Worm (Caenorhabditis elegans): ENCODE data around the gene T19C4.24.

The T19C4.24 gene

DNA sequence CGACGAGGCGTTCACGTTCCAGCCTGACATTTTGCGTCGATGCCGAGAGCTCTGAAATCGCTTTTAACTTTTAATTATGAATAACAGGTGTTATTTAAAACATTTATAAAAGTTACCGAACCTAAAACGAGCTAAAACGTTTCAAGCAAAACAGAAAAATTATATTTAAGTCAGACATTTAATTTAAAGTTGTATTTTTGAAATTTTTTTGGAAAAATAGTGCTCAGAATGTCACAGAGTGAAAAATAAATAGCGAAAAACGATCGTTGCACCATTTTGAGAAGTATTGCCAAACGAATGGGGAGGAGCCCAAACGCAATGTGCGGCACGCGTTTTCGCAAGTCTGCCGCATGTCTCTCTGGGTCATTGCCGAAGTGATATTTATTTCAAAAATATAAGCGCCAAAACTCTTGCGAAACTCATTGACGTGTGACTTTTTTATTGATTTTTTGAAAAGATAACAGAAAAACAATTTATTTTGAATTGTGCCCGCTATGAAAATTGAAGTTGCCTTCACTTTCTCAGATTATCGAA is 33.7 kb downstream of the T19C4.24 start, which contains the start of gene erfa-3 (continued):
- TF ChIP-seq mef-2 (tag; optimal IDR thresholded peaks at IDR 0.05) (no peak), isw-1 (GFP tag; IDR thresholded peaks at IDR 0.05) (peak; percentile 40), swsn-7 (tag; optimal IDR thresholded peaks at IDR 0.05) (peak; percentile 66), egl-27 (tag; optimal IDR thresholded peaks at IDR 0.05) (no peak), hlh-4 (tag; optimal IDR thresholded peaks at IDR 0.05) (no peak), nhr-28 (tag; optimal IDR thresholded peaks at IDR 0.05) (no peak), efl-1 (optimal IDR thresholded peaks at IDR 0.05) (peak; percentile 54 to 65), efl-1 (GFP tag; optimal IDR thresholded peaks at IDR 0.05 in 1 of 2) (peak; percentile 52 to 95), ceh-88 (GFP tag; IDR thresholded peaks at IDR 0.05) (no peak), mdl-1 (tag; optimal IDR thresholded peaks at IDR 0.05) (peak in 1 of 2 experiments; percentile 64), unc-130 (tag; optimal IDR thresholded peaks at IDR 0.05) (peak; percentile 68), lin-13 (GFP tag; optimal IDR thresholded peaks at IDR 0.05) (no peak), fkh-4 (tag; optimal IDR thresholded peaks at IDR 0.05; ENCODE audit: borderline replicate concordance) (no peak), hpl-2 (GFP tag; optimal IDR thresholded peaks at IDR 0.05) (peak; percentile 25), nhr-90 (tag; optimal IDR thresholded peaks at IDR 0.05; ENCODE audit: poor library complexity) (peak; percentile 69), elt-3 (tag; optimal IDR thresholded peaks at IDR 0.05) (peak in 1 of 6 experiments; percentile 54), elt-2 (tag; optimal IDR thresholded peaks at IDR 0.05) (peak; percentile 54), unc-86 (tag; optimal IDR thresholded peaks at IDR 0.05) (peak; percentile 38), nhr-12 (tag; optimal IDR thresholded peaks at IDR 0.05) (no peak), nhr-237 (tag; optimal IDR thresholded peaks at IDR 0.05) (no peak), fkh-8 (tag; optimal IDR thresholded peaks at IDR 0.05) (peak; percentile 24), mep-1 (tag; optimal IDR thresholded peaks at IDR 0.05) (peak; percentile 46), sptf-1 (tag; optimal IDR thresholded peaks at IDR 0.05) (no peak), unc-62 (GFP tag; optimal IDR thresholded peaks at IDR 0.05) (no peak), nhr-20 (tag; optimal IDR thresholded peaks at IDR 0.05) (peak; percentile 59), rnt-1 (tag; optimal IDR thresholded peaks at IDR 0.05) (peak; percentile 85), blmp-1 (tag; optimal IDR thresholded peaks at IDR 0.05) (no peak), nhr-84 (tag; optimal IDR thresholded peaks at IDR 0.05) (peak; percentile 5), skn-1 (tag; optimal IDR thresholded peaks at IDR 0.05) (peak; percentile 87), lsy-2 (tag; optimal IDR thresholded peaks at IDR 0.05) (peak; percentile 58 to 60), lir-3 (tag; optimal IDR thresholded peaks at IDR 0.05; ENCODE audit: poor library complexity) (peak; percentile 15), lin-15B (tag; optimal IDR thresholded peaks at IDR 0.05) (no peak), C34B4.2 (tag; optimal IDR thresholded peaks at IDR 0.05) (no peak), nhr-47 (tag; optimal IDR thresholded peaks at IDR 0.05) (peak; percentile 62), hlh-17 (GFP tag; optimal IDR thresholded peaks at IDR 0.05; ENCODE audit: borderline replicate concordance) (no peak), C04F5.9 (tag; optimal IDR thresholded peaks at IDR 0.05) (no peak), tlp-1 (tag; optimal IDR thresholded peaks at IDR 0.05) (no peak), efl-3 (GFP tag; optimal IDR thresholded peaks at IDR 0.05) (no peak), zip-4 (GFP tag; optimal IDR thresholded peaks at IDR 0.05) (peak; percentile 29), pag-3 (tag; optimal IDR thresholded peaks at IDR 0.05; ENCODE audit: borderline replicate concordance, insufficient read depth) (no peak), nhr-77 (tag; optimal IDR thresholded peaks at IDR 0.05) (no peak), nhr-19 (GFP tag; conservative IDR thresholded peaks at IDR 0.05) (peak; percentile 53), ztf-4 (tag; optimal IDR thresholded peaks at IDR 0.05) (peak; percentile 27), ces-1 (GFP tag; optimal IDR thresholded peaks at IDR 0.05) (no peak), ceh-82 (tag; optimal IDR thresholded peaks at IDR 0.05) (peak; percentile 64 to 73 (median 70)), F16B12.6 (tag; optimal IDR thresholded peaks at IDR 0.05) (no peak), mab-9 (GFP tag; IDR thresholded peaks at IDR 0.05) (no peak), ceh-90 (tag; optimal IDR thresholded peaks at IDR 0.05) (no peak), dsc-1 (tag; optimal IDR thresholded peaks at IDR 0.05) (peak; percentile 68), unc-98 (GFP tag; IDR thresholded peaks at IDR 0.05) (no peak), pax-3 (tag; optimal IDR thresholded peaks at IDR 0.05) (no peak), ceh-8 (GFP tag; optimal IDR thresholded peaks at IDR 0.05) (peak; percentile 28)

All from whole organism, L1 larva.